Fruit fly (Drosophila melanogaster) whole organism, wandering third instar larva: ENCODE measurements around the gene SLIRP2.

Experiments used
- CrebA ChIP-seq: fragments of 200-800 bp; sonication (Bioruptor generic); optimal IDR thresholded peaks from 2 replicates; lab custom pipeline; 2016; ENCODE audit warnings: missing biosample characterization, mild to moderate bottlenecking, missing genetic modification characterization, borderline replicate concordance
- Dfd ChIP-seq: fragments of >200 bp; optimal IDR thresholded peaks from 2 replicates; lab custom pipeline; 2017; ENCODE audit warnings: missing biosample characterization, missing genetic modification characterization
- Myc ChIP-seq: fragments of >200 bp; optimal IDR thresholded peaks from 2 replicates; lab custom pipeline; 2017
- OdsH ChIP-seq: fragments of 200-800 bp; sonication (Bioruptor generic); optimal IDR thresholded peaks from 2 replicates; lab custom pipeline; 2016; ENCODE audit warnings: missing biosample characterization, mild to moderate bottlenecking, missing genetic modification characterization
- Sp1 ChIP-seq: fragments of 200-800 bp; sonication (Bioruptor generic); optimal IDR thresholded peaks from 3 replicates; lab custom pipeline; 2019; ENCODE audit warnings: missing biosample characterization, mild to moderate bottlenecking, missing genetic modification characterization, moderate library complexity
- Vsx2 ChIP-seq: fragments of 200-300, 225-300 bp; sonication (Bioruptor generic); optimal IDR thresholded peaks from 2 replicates; lab custom pipeline; 2018; ENCODE audit warnings: missing biosample characterization, missing genetic modification characterization; ENCODE audit not compliant: partially characterized antibody
- dmrt93B ChIP-seq: fragments of 200-800 bp; sonication (Bioruptor generic); optimal IDR thresholded peaks from 2 replicates; lab custom pipeline; 2018; ENCODE audit warnings: missing biosample characterization, mild to moderate bottlenecking, missing genetic modification characterization
- ey ChIP-seq: fragments of 200-800 bp; sonication (Bioruptor generic); optimal IDR thresholded peaks from 2 replicates; lab custom pipeline; 2016; ENCODE audit warnings: missing biosample characterization, missing genetic modification characterization
- fru ChIP-seq: fragments of 200-800 bp; sonication (Bioruptor generic); optimal IDR thresholded peaks from 3 replicates; lab custom pipeline; 2016; ENCODE audit warnings: missing biosample characterization, mild to moderate bottlenecking, missing genetic modification characterization
- psq ChIP-seq: fragments of 200-800 bp; sonication (Bioruptor generic); optimal IDR thresholded peaks from 3 replicates; lab custom pipeline; 2017; ENCODE audit warnings: missing biosample characterization, mild to moderate bottlenecking, missing genetic modification characterization, moderate library complexity
- tai ChIP-seq: sonication (Bioruptor generic); optimal IDR thresholded peaks from 2 replicates; lab custom pipeline; 2016; ENCODE audit warnings: missing biosample characterization, missing genetic modification characterization
- usp ChIP-seq: fragments of >200 bp; optimal IDR thresholded peaks from 2 replicates; lab custom pipeline; 2017; ENCODE audit warnings: missing biosample characterization, missing genetic modification characterization

DNA sequence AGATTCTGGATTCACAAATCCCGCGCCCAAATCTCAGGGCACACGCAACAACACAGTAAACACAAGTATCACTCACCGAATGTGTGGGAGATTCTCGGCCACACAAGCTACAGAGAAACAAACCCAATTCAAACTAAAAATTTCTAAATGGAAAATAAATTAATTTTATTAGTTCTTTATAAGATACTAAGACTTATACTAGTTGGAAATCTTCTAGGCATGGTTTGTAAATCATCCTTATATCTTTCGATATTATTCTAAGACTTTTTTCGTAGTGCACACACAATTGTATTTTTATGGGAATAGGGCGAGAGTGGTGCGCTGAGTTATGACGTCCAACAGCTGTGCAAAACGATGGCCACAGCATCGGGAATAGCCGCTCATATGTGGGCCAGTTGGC, 31.8 kb upstream of the SLIRP2 start:
- TF ChIP-seq dmrt93B (GFP tag; lab: Kevin White, UChicago): no peak
- no peak for TF ChIP-seq Myc (lab: Kevin White, UChicago)
- TF ChIP-seq ey (GFP tag; lab: Kevin White, UChicago): no peak
- no peak for TF ChIP-seq tai (GFP tag; lab: Kevin White, UChicago)
- TF ChIP-seq fru (GFP tag; lab: Kevin White, UChicago): no peak
- TF ChIP-seq Vsx2 (GFP tag; lab: Kevin White, UChicago): no peak
- TF ChIP-seq Dfd (GFP tag; lab: Kevin White, UChicago): no peak
- no peak for TF ChIP-seq psq (GFP tag; lab: Kevin White, UChicago)
- no peak for TF ChIP-seq Sp1 (GFP tag; lab: Kevin White, UChicago)
- TF ChIP-seq OdsH: no peak
- no peak for TF ChIP-seq CrebA
- TF ChIP-seq usp (GFP tag; lab: Kevin White, UChicago): no peak
